Worm (Caenorhabditis elegans) whole organism, young adult: ENCODE measurements around the gene F21A3.11.
A peak's percentile ranks its signal among the peaks of the same experiment; 100 is the strongest.

Experiments used
- B0019.2 ChIP-seq: fragments of 200-800 bp; sonication (Bioruptor generic); conservative IDR thresholded peaks from 2 replicates; pipeline ENCODE4 v1.3.6; 2022; ENCODE audit warnings: missing genetic modification reagents, missing genetic modification characterization, missing compliant biosample characterization
- B0336.3 ChIP-seq: fragments of 200-800 bp; sonication (Bioruptor generic); IDR thresholded peaks from 2 replicates; pipeline ENCODE4 v1.3.6; 2022; ENCODE audit warnings: missing genetic modification characterization, missing compliant biosample characterization
- F10E7.11 ChIP-seq: sonication (generic microtip); optimal IDR thresholded peaks from 2 replicates; lab custom pipeline; 2017; ENCODE audit warnings: mild to moderate bottlenecking, missing genetic modification characterization, moderate library complexity, missing compliant biosample characterization
- F39B2.1 ChIP-seq: fragments of 200-800 bp; sonication (Bioruptor generic); IDR thresholded peaks from 2 replicates; pipeline ENCODE4 v1.3.6; 2022; ENCODE audit warnings: missing genetic modification reagents, missing genetic modification characterization, missing compliant biosample characterization
- F52B5.7 ChIP-seq: sonication (generic microtip); optimal IDR thresholded peaks from 2 replicates; lab custom pipeline; 2016; ENCODE audit warnings: mild to moderate bottlenecking, missing genetic modification characterization, missing compliant biosample characterization
- F57C9.4 ChIP-seq: sonication (generic microtip); optimal IDR thresholded peaks from 2 replicates; lab custom pipeline; 2017; ENCODE audit warnings: mild to moderate bottlenecking, missing genetic modification characterization, missing compliant biosample characterization
- Y67H2A.10 ChIP-seq: fragments of 200-800 bp; sonication (Bioruptor generic); conservative IDR thresholded peaks from 2 replicates; pipeline ENCODE4 v1.3.6; 2022; ENCODE audit warnings: missing genetic modification reagents, missing genetic modification characterization, missing compliant biosample characterization
- atf-7 ChIP-seq: sonication (generic microtip); optimal IDR thresholded peaks from 2 replicates; lab custom pipeline; 2017; ENCODE audit warnings: mild to moderate bottlenecking, missing genetic modification characterization, missing compliant biosample characterization
- attf-5 ChIP-seq: fragments of 200-800 bp; sonication (Bioruptor generic); optimal IDR thresholded peaks from 2 replicates; lab custom pipeline; 2018; ENCODE audit warnings: mild to moderate bottlenecking, missing genetic modification characterization, missing compliant biosample characterization
- ceh-79 ChIP-seq: sonication (generic microtip); optimal IDR thresholded peaks from 2 replicates; lab custom pipeline; 2017; ENCODE audit warnings: mild to moderate bottlenecking, missing genetic modification characterization, missing compliant biosample characterization
- efl-1 ChIP-seq: fragments of 150-350 bp; optimal IDR thresholded peaks from 2 replicates; lab custom pipeline; 2014; ENCODE audit warnings: missing biosample characterization, missing genetic modification reagents, missing genetic modification characterization
- egrh-3 ChIP-seq: fragments of 200-800 bp; sonication (Bioruptor generic); IDR thresholded peaks from 2 replicates; pipeline ENCODE4 v1.3.6; 2022; ENCODE audit warnings: missing genetic modification reagents, missing genetic modification characterization, missing compliant biosample characterization
- hlh-26 ChIP-seq: fragments of 200-800 bp; sonication (Bioruptor generic); conservative IDR thresholded peaks from 2 replicates; pipeline ENCODE4 v1.3.6; 2022; ENCODE audit warnings: missing genetic modification reagents, missing genetic modification characterization, missing compliant biosample characterization
- hmg-1.2 ChIP-seq: fragments of 200-800 bp; sonication (Bioruptor generic); IDR thresholded peaks from 2 replicates; pipeline ENCODE4 v1.3.6; 2022; ENCODE audit warnings: missing genetic modification reagents, missing genetic modification characterization, missing compliant biosample characterization
- lag-1 ChIP-seq: fragments of 200-800 bp; sonication (Bioruptor generic); IDR thresholded peaks from 2 replicates; pipeline ENCODE4 v1.3.6; 2022; ENCODE audit warnings: missing genetic modification reagents, missing genetic modification characterization, missing compliant biosample characterization
- let-607 ChIP-seq, 2 experiments: fragments of 200-800 bp in 1 of 2; sonication (Bioruptor generic) in 1 of 2; sonication (generic microtip) in 1 of 2; optimal IDR thresholded peaks; 2 replicates each; lab custom pipeline; 2016 to 2018; ENCODE audit warnings: mild to moderate bottlenecking in 2 of 2, missing compliant biosample characterization in 2 of 2, missing genetic modification characterization in 2 of 2, moderate library complexity in 2 of 2, missing genotype in 1 of 2
- lin-40 ChIP-seq: sonication (generic microtip); optimal IDR thresholded peaks from 2 replicates; lab custom pipeline; 2016; ENCODE audit warnings: missing genetic modification characterization, mild to moderate bottlenecking, missing compliant biosample characterization, missing genotype, missing genetic modification reagents
- lsy-27 ChIP-seq: sonication (generic microtip); optimal IDR thresholded peaks from 2 replicates; lab custom pipeline; 2017; ENCODE audit warnings: missing genetic modification characterization, mild to moderate bottlenecking, missing compliant biosample characterization, antibody characterized with exemption, missing genotype, borderline replicate concordance; ENCODE audit not compliant: insufficient read depth
- madf-10 ChIP-seq: sonication (generic microtip); optimal IDR thresholded peaks from 2 replicates; lab custom pipeline; 2016; ENCODE audit warnings: mild to moderate bottlenecking, missing genetic modification characterization, missing compliant biosample characterization
- nfya-2 ChIP-seq: fragments of 200-800 bp; sonication (Bioruptor generic); IDR thresholded peaks from 2 replicates; pipeline ENCODE4 v1.3.6; 2022; ENCODE audit warnings: missing genetic modification reagents, missing genetic modification characterization, missing compliant biosample characterization
- nhr-27 ChIP-seq: fragments of 200-800 bp; sonication (Bioruptor generic); optimal IDR thresholded peaks from 2 replicates; lab custom pipeline; 2018; ENCODE audit warnings: mild to moderate bottlenecking, missing genetic modification characterization, moderate library complexity, missing compliant biosample characterization
- nhr-80 ChIP-seq: sonication (generic microtip); optimal IDR thresholded peaks from 2 replicates; lab custom pipeline; 2016; ENCODE audit warnings: missing genetic modification characterization, missing compliant biosample characterization
- pbrm-1 ChIP-seq: fragments of 200-800 bp; sonication (Bioruptor generic); IDR thresholded peaks from 2 replicates; pipeline ENCODE4 v1.3.6; 2022; ENCODE audit warnings: missing genetic modification reagents, missing genetic modification characterization, missing compliant biosample characterization
- rec-8 ChIP-seq, 2 experiments: sonication (generic microtip); optimal IDR thresholded peaks; 2 replicates each; lab custom pipeline; 2016; ENCODE audit warnings: mild to moderate bottlenecking in 2 of 2, missing genetic modification characterization in 2 of 2, missing genetic modification reagents in 2 of 2, missing genotype in 2 of 2, missing biosample characterization in 1 of 2, missing compliant biosample characterization in 1 of 2, moderate library complexity in 1 of 2
- repo-1 ChIP-seq: sonication (generic microtip); optimal IDR thresholded peaks from 2 replicates; lab custom pipeline; 2017; ENCODE audit warnings: mild to moderate bottlenecking, missing genetic modification characterization, missing compliant biosample characterization
- snpc-3.4 ChIP-seq: sonication (generic microtip); optimal IDR thresholded peaks from 2 replicates; lab custom pipeline; 2017; ENCODE audit warnings: missing genetic modification characterization, mild to moderate bottlenecking, missing compliant biosample characterization, antibody characterized with exemption, moderate library complexity, missing genotype, missing genetic modification reagents
- somi-1 ChIP-seq: fragments of 200-800 bp; sonication (Bioruptor generic); optimal IDR thresholded peaks from 2 replicates; lab custom pipeline; 2018; ENCODE audit warnings: mild to moderate bottlenecking, missing genetic modification characterization, missing compliant biosample characterization
- unc-62 ChIP-seq: fragments of 150-350 bp; optimal IDR thresholded peaks from 2 replicates; lab custom pipeline; 2014; ENCODE audit warnings: missing biosample characterization, missing genetic modification reagents, missing genetic modification characterization
- ztf-25 ChIP-seq: fragments of 200-800 bp; sonication (Bioruptor generic); IDR thresholded peaks from 2 replicates; pipeline ENCODE4 v1.3.6; 2022; ENCODE audit warnings: missing genetic modification reagents, missing genetic modification characterization, missing compliant biosample characterization

The F21A3.11 gene

DNA sequence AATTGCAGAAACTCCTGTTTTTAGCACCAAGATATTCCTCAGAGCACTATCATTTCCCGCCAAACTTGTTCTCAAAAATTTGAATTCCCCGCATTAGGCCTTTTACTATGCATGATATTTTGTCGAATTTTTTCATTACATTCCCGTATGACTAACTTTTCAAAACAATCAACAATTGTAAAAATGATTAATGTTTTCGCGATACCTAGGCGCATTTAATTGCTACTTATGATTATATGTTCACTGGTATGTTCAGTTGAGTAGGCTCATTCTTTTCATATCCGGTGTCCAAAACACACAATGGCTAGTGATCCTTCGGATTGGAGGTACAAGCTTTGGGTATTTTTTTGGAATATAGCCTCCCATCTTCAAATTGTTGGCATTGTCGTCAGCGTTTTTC lies 45.2 kb downstream of the F21A3.11 start, which contains the start of gene srw-21:
Gene srw-21 (plus strand): TSS at position 301 of the 400 bp plus-strand sequence.
- TF ChIP-seq unc-62 (GFP tag; lab: Kevin White, UChicago) (no peak), Y67H2A.10 (GFP tag; lab: Robert Waterston, UW) (no peak), rec-8 (tag; optimal IDR thresholded peaks at IDR 0.05; lab: Kevin White, UChicago) (no peak), ceh-79 (tag; lab: Kevin White, UChicago) (no peak)

DNA sequence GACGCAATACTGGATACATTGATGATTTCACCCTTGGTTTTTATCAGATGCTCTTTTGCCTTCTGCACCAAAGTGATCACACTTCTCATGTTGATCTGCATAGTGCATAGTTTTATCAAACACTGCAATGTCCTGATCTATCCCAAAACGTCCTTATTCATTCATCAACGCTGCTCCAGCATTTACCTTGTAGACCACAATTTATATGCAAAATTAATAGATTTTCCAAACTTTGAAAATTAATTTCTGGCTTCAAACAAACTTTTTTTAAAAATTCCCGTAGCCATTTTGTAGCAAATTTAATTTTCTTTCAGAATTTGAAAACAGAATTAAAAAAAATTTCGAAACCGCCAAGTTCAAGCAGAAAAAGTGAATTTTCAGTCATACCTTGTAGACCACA lies 48.5 kb downstream of the F21A3.11 start, which contains the start of gene C06B8.3:
Gene C06B8.3 (minus strand): TSS at position 101 of the 400 bp plus-strand sequence.
- no peak for TF ChIP-seq nfya-2
- TF ChIP-seq somi-1 (GFP tag; lab: Kevin White, UChicago): no peak
- TF ChIP-seq repo-1 (tag; lab: Kevin White, UChicago): no peak
- TF ChIP-seq let-607 (tag; optimal IDR thresholded peaks at IDR 0.05; lab: Kevin White, UChicago): no peak
- no peak for TF ChIP-seq lag-1 (GFP tag; lab: Robert Waterston, UW)
- TF ChIP-seq atf-7 (tag; lab: Kevin White, UChicago): no peak
- no peak for TF ChIP-seq attf-5 (GFP tag; lab: Kevin White, UChicago)
- TF ChIP-seq pbrm-1 (GFP tag; lab: Robert Waterston, UW): no peak
- no peak for TF ChIP-seq lin-40 (tag; lab: Kevin White, UChicago)
- no peak for TF ChIP-seq efl-1
- TF ChIP-seq nhr-27 (tag; lab: Kevin White, UChicago): no peak
- no peak for TF ChIP-seq madf-10 (tag; lab: Kevin White, UChicago)
- no peak for TF ChIP-seq egrh-3 (GFP tag; lab: Robert Waterston, UW)
- TF ChIP-seq B0336.3: no peak
- TF ChIP-seq ztf-25 (GFP tag; lab: Robert Waterston, UW): no peak
- no peak for TF ChIP-seq F52B5.7 (tag; lab: Kevin White, UChicago)
- no peak for TF ChIP-seq hlh-26 (GFP tag; lab: Robert Waterston, UW)
- no peak for TF ChIP-seq F10E7.11 (tag; lab: Kevin White, UChicago)
- no peak for TF ChIP-seq B0019.2
- no peak for TF ChIP-seq lsy-27

DNA sequence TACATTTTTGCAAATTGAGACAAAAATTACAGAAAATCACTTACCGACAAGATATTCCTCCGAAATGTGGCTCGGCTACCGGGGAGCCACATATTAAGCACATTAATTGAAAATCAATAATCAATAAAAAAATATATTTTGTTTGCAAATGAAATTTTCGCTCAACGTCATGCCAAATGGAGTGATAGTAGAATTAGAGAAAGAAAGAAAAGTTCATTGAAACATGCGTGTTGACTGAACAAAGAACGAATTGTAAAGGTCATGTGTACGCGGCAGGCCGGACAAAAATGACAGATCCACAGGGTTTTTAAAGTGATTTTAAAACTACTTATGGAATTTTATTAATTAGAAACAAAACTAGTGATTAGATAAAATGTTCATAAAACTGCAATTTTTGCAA lies 49.4 kb downstream of the F21A3.11 start:
- no peak for TF ChIP-seq hmg-1.2 (GFP tag; lab: Robert Waterston, UW)
- TF ChIP-seq nhr-80 (tag; lab: Kevin White, UChicago): peak; percentile 28

DNA sequence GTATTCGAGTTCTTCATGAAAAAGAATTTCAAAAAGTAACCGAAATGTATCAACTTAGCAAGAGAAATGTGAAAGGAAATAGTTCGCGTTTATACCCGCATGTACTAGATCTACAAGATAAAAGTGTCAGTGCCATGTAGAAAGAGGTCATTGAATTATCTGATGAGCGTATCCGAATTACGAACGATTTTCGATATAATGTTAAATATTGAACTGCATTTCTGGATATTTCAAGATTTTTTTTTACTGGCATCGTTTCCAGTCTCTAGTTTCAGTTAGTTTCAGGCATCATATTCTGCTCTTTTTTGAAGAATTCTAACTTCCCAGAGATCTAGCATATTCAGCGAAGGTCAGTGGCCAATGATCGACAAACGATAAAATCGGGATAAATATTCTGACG lies 51.6 kb downstream of the F21A3.11 start, which contains the start of gene nhr-150:
Gene nhr-150 (minus strand): TSS at position 92 of the 400 bp plus-strand sequence.
- TF ChIP-seq pbrm-1 (GFP tag; lab: Robert Waterston, UW) (no peak), nhr-80 (tag; lab: Kevin White, UChicago) (no peak), attf-5 (GFP tag; lab: Kevin White, UChicago) (no peak), F57C9.4 (tag; lab: Kevin White, UChicago) (no peak), snpc-3.4 (no peak), F39B2.1 (GFP tag; lab: Robert Waterston, UW) (no peak)
